Worm (Caenorhabditis elegans): Measurements from ENCODE around the gene tag-120.
A peak's percentile ranks its signal among the peaks of the same experiment; 100 is the strongest.

The tag-120 gene

DNA sequence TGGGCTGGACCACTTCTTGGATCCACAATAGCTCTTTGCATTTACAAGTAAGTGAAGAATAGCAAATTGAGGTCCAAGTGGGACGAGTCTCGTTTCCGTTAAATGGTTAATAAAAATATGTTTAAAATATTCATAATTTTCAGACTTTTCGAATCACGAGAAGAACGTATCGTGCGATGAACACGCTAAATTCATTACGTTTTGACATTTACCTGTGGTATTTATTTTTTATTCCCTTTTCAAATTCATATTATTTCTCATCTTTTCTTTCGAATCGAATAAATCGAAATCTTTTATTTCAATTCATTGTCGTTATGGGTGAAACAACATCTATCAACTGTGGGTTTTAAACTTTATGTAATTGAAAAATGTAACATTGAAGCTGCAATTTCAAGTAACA, 29.8 kb upstream of the tag-120 start, which contains the start of gene marc-1:
Gene marc-1, plus strand, starts transcription at position 301 of the 400 bp plus-strand sequence.
- TF ChIP-seq K12H6.12 (tag; optimal IDR thresholded peaks at IDR 0.05), result no peak
- no peak for TF ChIP-seq somi-1 (GFP tag; optimal IDR thresholded peaks at IDR 0.05)
- no peak for TF ChIP-seq ccch-3 (GFP tag; optimal IDR thresholded peaks at IDR 0.05)
- TF ChIP-seq mes-4 (tag; optimal IDR thresholded peaks at IDR 0.05), result no peak
- TF ChIP-seq ceh-27 (GFP tag; optimal IDR thresholded peaks at IDR 0.05), result no peak
- no peak for TF ChIP-seq ets-4 (GFP tag; optimal IDR thresholded peaks at IDR 0.05)
- TF ChIP-seq ztf-18 (tag; optimal IDR thresholded peaks at IDR 0.05), result no peak
- no peak for TF ChIP-seq T26A5.8 (tag; optimal IDR thresholded peaks at IDR 0.05)
- no peak for TF ChIP-seq let-607 (tag; optimal IDR thresholded peaks at IDR 0.05)
- TF ChIP-seq snpc-1.3 (tag; optimal IDR thresholded peaks at IDR 0.05; ENCODE audit: insufficient read depth), result no peak
- TF ChIP-seq ztf-22 (GFP tag; optimal IDR thresholded peaks at IDR 0.05), result no peak
- TF ChIP-seq gei-17 (GFP tag; optimal IDR thresholded peaks at IDR 0.05), result no peak
- TF ChIP-seq mel-28 (tag; optimal IDR thresholded peaks at IDR 0.05; ENCODE audit: borderline replicate concordance), result no peak
- no peak for TF ChIP-seq tlf-1 (GFP tag; optimal IDR thresholded peaks at IDR 0.05)
- no peak for TF ChIP-seq rcor-1 (GFP tag; IDR thresholded peaks at IDR 0.05)
- TF ChIP-seq C17E4.6 (GFP tag; IDR thresholded peaks at IDR 0.05), result no peak
- no peak for TF ChIP-seq aptf-2 (GFP tag; conservative IDR thresholded peaks at IDR 0.05)
- no peak for TF ChIP-seq F22D6.2 (tag; optimal IDR thresholded peaks at IDR 0.05)
- TF ChIP-seq lin-35 (GFP tag; optimal IDR thresholded peaks at IDR 0.05), result no peak

DNA sequence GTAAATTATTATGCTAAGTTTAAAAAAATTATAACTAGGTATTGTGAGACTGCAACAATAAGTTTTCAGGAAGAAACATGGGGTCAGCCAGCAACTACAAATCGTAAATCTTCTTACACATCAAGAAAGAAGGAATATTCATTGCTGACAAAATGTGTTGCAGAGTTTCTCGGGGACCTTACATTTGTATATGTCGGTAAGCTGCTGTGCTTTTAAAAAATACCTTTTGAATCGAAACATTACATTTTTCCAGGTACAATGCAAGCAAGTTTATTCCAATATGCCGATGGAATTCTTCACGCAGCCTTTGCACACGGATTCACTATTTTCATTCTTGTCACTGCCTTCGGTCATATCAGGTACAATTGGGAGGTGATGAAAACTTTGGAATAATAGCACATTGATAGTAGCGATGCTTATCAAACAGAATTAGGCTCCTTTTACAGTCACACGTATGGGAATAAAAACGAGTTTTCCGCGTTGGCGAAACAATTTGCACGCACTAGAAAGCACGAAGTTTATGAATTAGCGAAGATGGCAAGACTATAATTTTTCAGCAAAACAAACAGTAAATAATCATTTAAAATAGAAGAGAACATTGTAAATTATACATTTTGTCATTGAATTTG, 28.6 kb upstream of the tag-120 start:
- no peak for TF ChIP-seq madf-6 (GFP tag; IDR thresholded peaks at IDR 0.05)
- no peak for TF ChIP-seq nhr-179 (tag; optimal IDR thresholded peaks at IDR 0.05)
- TF ChIP-seq akir-1 (GFP tag; optimal IDR thresholded peaks at IDR 0.05), result no peak
- no peak for TF ChIP-seq cebp-2 (GFP tag; IDR thresholded peaks at IDR 0.05)
- TF ChIP-seq tbx-9 (tag; optimal IDR thresholded peaks at IDR 0.05; ENCODE audit: borderline replicate concordance), result no peak
- peak; percentile 48 for TF ChIP-seq nhr-80 (tag; optimal IDR thresholded peaks at IDR 0.05)

DNA sequence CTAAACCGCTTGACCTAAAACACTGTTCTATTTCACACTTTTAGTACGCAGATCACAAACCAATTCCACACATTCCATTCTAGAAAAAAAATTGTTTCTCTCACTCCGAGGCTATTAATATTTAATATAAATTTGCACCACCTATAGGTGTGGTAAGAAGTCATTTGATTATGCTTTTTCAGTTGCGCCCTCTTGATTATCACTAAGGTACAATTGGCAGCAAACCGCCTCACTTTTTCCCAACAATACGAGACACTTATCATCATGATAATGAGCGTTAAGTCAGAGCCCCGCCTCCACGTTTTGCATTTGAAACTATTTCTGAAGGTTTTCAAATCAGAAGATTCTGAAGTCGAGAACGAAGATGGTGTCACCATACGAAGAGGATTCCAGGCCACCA, 27.7 kb upstream of the tag-120 start, which contains the start of gene aqp-4:
Gene aqp-4, plus strand, starts transcription at position 270 of the 400 bp plus-strand sequence.
- no peak for TF ChIP-seq attf-6 (GFP tag; IDR thresholded peaks at IDR 0.05)
- no peak for TF ChIP-seq pbrm-1 (GFP tag; IDR thresholded peaks at IDR 0.05)
- TF ChIP-seq nhr-80 (tag; optimal IDR thresholded peaks at IDR 0.05), result peak; percentile 64
- TF ChIP-seq repo-1 (tag; optimal IDR thresholded peaks at IDR 0.05), result no peak

DNA sequence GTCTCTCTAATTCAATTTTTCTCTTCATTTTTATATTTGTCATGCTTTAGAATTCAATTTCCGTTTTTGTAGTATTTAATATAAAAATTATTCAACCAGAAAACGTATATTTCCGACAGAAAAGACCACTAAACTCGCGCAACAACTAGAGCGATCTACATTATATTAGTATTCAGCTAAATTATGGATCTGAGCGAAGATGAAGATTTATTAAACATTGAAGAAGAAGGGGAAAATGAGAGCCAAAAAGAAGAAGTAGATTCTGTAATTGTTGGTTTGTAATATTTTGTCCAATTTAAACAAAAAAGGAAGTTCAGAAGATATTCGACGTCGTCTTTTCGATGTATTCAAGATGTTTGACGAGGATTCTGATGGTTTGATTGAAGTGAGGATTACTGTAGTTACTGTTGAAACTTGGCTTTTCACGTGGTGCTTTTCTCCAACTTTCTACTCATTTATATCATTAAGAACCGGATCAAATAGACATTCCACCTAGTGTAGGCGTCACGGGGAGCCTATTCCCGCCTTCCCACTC, 24.4 kb upstream of the tag-120 start, which contains the start of gene cal-7:
Gene cal-7, plus strand, starts transcription at position 184 of the 535 bp plus-strand sequence.
- TF ChIP-seq lin-40 (tag; optimal IDR thresholded peaks at IDR 0.05), result peak; percentile 18
- TF ChIP-seq hsf-1 (GFP tag; IDR thresholded peaks at IDR 0.05), result no peak
- TF ChIP-seq ZK185.1 (tag; optimal IDR thresholded peaks at IDR 0.05; ENCODE audit: poor library complexity, severe bottlenecking), result peak; percentile 15
- no peak for TF ChIP-seq rcor-1 (GFP tag; IDR thresholded peaks at IDR 0.05)
- no peak for TF ChIP-seq B0019.2 (GFP tag; conservative IDR thresholded peaks at IDR 0.05)
- 0 out of 2 replicates have a peak, but pooled peaks have one; percentile 29 for TF ChIP-seq ekl-4 (GFP tag; IDR thresholded peaks at IDR 0.05)
- TF ChIP-seq egl-44 (GFP tag; IDR thresholded peaks at IDR 0.05), result no peak
- no peak for TF ChIP-seq ceh-40 (GFP tag; IDR thresholded peaks at IDR 0.05)
- no peak for TF ChIP-seq akir-1 (GFP tag; optimal IDR thresholded peaks at IDR 0.05)
- peak; percentile 3 for TF ChIP-seq dpff-1 (tag; optimal IDR thresholded peaks at IDR 0.05)
- no peak for TF ChIP-seq lin-26 (GFP tag; IDR thresholded peaks at IDR 0.05)
- no peak for TF ChIP-seq pha-4 (tag; optimal IDR thresholded peaks at IDR 0.05)
- TF ChIP-seq chd-7 (tag; optimal IDR thresholded peaks at IDR 0.05), result peak; percentile 24
- TF ChIP-seq ama-1 (optimal IDR thresholded peaks at IDR 0.05), result no peak
- TF ChIP-seq ama-1 (GFP tag; optimal IDR thresholded peaks at IDR 0.05), result peak in 1 of 2 experiments; percentile 61
- TF ChIP-seq F52B5.7 (tag; optimal IDR thresholded peaks at IDR 0.05), result no peak
- TF ChIP-seq repo-1 (tag; optimal IDR thresholded peaks at IDR 0.05), result peak; percentile 53
- peak; percentile 55 for TF ChIP-seq ztf-26 (tag; optimal IDR thresholded peaks at IDR 0.05)
- 0 out of 2 replicates have a peak, but pooled peaks have one; percentile 11 for TF ChIP-seq ceh-91 (GFP tag; IDR thresholded peaks at IDR 0.05)

All from whole organism, young adult.